Worm (Caenorhabditis elegans) whole organism, L3 larva: Measurements from ENCODE around the gene T01G5.7.

Source experiments
- aly-2 ChIP-seq: fragments of 150-350 bp; optimal IDR thresholded peaks from 2 replicates; lab custom pipeline; 2014; ENCODE audit warnings: missing biosample characterization, missing genetic modification characterization
- daf-12 ChIP-seq: fragments of 150-350 bp; optimal IDR thresholded peaks from 2 replicates; lab custom pipeline; 2014; ENCODE audit warnings: missing biosample characterization, missing genetic modification reagents, missing genetic modification characterization
- elt-1 ChIP-seq: fragments of 150-350 bp; optimal IDR thresholded peaks from 2 replicates; lab custom pipeline; 2014; ENCODE audit warnings: missing biosample characterization, missing genetic modification characterization
- elt-2 ChIP-seq: sonication (generic microtip); optimal IDR thresholded peaks from 2 replicates; lab custom pipeline; 2016; ENCODE audit warnings: missing genetic modification reagents, mild to moderate bottlenecking, missing genetic modification characterization, missing compliant biosample characterization
- elt-3 ChIP-seq, 3 experiments: fragments of 150-350 bp in 1 of 3; sonication (generic microtip) in 2 of 3; optimal IDR thresholded peaks; 2 replicates in 2 of 3; 4 replicates in 1 of 3; lab custom pipeline; 2014 to 2017; ENCODE audit warnings: missing biosample characterization in 3 of 3, missing genetic modification characterization in 3 of 3
- jun-1 ChIP-seq: fragments of 150-350 bp; optimal IDR thresholded peaks from 2 replicates; lab custom pipeline; 2014; ENCODE audit warnings: missing biosample characterization, missing genetic modification reagents, missing genetic modification characterization
- nhr-237 ChIP-seq: fragments of 150-350 bp; optimal IDR thresholded peaks from 2 replicates; lab custom pipeline; 2014; ENCODE audit warnings: missing biosample characterization, missing genetic modification characterization
- nhr-77 ChIP-seq: fragments of 150-350 bp; optimal IDR thresholded peaks from 2 replicates; lab custom pipeline; 2014; ENCODE audit warnings: missing biosample characterization, missing genetic modification characterization
- snpc-4 ChIP-seq: fragments of 150-350 bp; optimal IDR thresholded peaks from 2 replicates; lab custom pipeline; 2014; ENCODE audit warnings: missing biosample characterization, missing genetic modification characterization
- tbx-2 ChIP-seq: sonication (generic microtip); optimal IDR thresholded peaks from 2 replicates; lab custom pipeline; 2016; ENCODE audit warnings: mild to moderate bottlenecking, missing genetic modification characterization, missing compliant biosample characterization
- unc-39 ChIP-seq: sonication (generic microtip); optimal IDR thresholded peaks from 4 replicates; lab custom pipeline; 2017; ENCODE audit warnings: missing biosample characterization, missing genetic modification characterization

DNA sequence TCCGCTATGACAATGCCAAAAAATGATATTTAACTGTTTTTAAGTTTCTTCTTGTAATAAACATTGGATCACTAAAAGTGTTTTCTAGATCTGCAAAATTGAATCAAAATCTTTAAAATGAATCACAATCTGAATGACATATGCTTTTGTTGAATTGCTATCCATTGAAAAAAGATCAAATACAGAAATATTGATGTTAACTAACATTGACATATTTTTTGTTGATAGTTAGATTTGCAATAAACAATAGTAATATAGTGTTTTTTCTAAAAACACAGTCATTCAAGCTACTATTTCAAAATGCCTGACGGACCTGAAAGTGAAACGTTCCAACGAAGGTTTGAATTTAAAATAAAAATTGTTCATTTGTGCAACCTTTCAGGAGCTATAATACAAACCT is 38.9 kb downstream of the T01G5.7 start, which contains the start of gene T09F5.2:
- TF ChIP-seq nhr-237 (tag; lab: Kevin White, UChicago) (no peak), daf-12 (no peak), aly-2 (tag; lab: Kevin White, UChicago) (no peak), elt-3 (tag; optimal IDR thresholded peaks at IDR 0.05; lab: Kevin White, UChicago) (no peak), elt-2 (tag; lab: Kevin White, UChicago) (no peak), tbx-2 (tag; lab: Kevin White, UChicago) (no peak), jun-1 (no peak), elt-1 (tag; lab: Kevin White, UChicago) (no peak), snpc-4 (tag; lab: Kevin White, UChicago) (no peak), unc-39 (tag; lab: Kevin White, UChicago) (no peak), nhr-77 (tag; lab: Kevin White, UChicago) (no peak)
